Worm (Caenorhabditis elegans): ENCODE results near the gene T28D9.4.

DNA sequence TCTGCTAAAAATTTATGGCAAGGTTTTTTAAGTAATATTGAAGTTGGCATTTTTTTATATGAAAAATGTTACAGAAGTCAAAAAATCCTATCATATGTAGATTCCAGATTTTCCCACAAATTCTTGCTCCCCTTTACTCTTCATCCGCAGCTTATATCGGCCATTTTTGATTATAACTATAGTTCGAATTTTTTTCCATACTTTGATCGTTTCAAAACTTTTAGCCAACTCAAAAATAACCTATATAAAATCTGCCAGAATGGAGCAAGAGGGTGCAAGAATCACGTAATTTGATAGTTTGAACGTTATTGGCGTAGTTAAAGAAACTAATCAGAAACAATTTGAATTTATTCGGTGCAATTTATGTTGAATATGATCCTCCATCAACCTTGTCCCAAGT lies 47.2 kb downstream of the T28D9.4 start:
- no peak for TF ChIP-seq pha-2 (tag; optimal IDR thresholded peaks at IDR 0.05)
- no peak for TF ChIP-seq F13H6.1 (tag; optimal IDR thresholded peaks at IDR 0.05)
- no peak for TF ChIP-seq elt-2 (tag; optimal IDR thresholded peaks at IDR 0.05)
- TF ChIP-seq C08G9.2 (tag; optimal IDR thresholded peaks at IDR 0.05): no peak
- no peak for TF ChIP-seq pqm-1 (tag; optimal IDR thresholded peaks at IDR 0.05)
- no peak for TF ChIP-seq tbx-2 (tag; optimal IDR thresholded peaks at IDR 0.05)
- TF ChIP-seq zip-5 (tag; optimal IDR thresholded peaks at IDR 0.05): no peak
- TF ChIP-seq ama-1 (optimal IDR thresholded peaks at IDR 0.05): no peak
- no peak for TF ChIP-seq nhr-11 (tag; optimal IDR thresholded peaks at IDR 0.05)
- no peak for TF ChIP-seq ceh-45 (GFP tag; IDR thresholded peaks at IDR 0.05)
